Worm (Caenorhabditis elegans) whole organism, L4 larva: ENCODE results near the gene dmsr-16.

ENCODE experiments used
- aly-2 ChIP-seq: sonication (generic microtip); optimal IDR thresholded peaks from 2 replicates; lab custom pipeline; 2018; ENCODE audit warnings: missing biosample characterization, missing genetic modification characterization
- ces-1 ChIP-seq: fragments of 150-350 bp; sonication (generic microtip); optimal IDR thresholded peaks from 4 replicates; lab custom pipeline; 2014; ENCODE audit warnings: missing biosample characterization, missing genetic modification reagents, missing genetic modification characterization
- egl-43 ChIP-seq: fragments of 200-800 bp; sonication (Bioruptor generic); IDR thresholded peaks from 2 replicates; pipeline ENCODE4 v1.3.6; 2022; ENCODE audit warnings: missing genetic modification reagents, missing genetic modification characterization, missing compliant biosample characterization
- fos-1 ChIP-seq: fragments of 150-350 bp; optimal IDR thresholded peaks from 2 replicates; lab custom pipeline; 2014; ENCODE audit warnings: missing biosample characterization, missing genetic modification characterization
- lin-39 ChIP-seq: fragments of 150-350 bp; optimal IDR thresholded peaks from 2 replicates; lab custom pipeline; 2014; ENCODE audit warnings: missing biosample characterization, missing genetic modification reagents, missing genetic modification characterization
- madf-5 ChIP-seq, 2 experiments: fragments of 200-800 bp; sonication (Bioruptor generic); IDR thresholded peaks; 2 replicates each; pipeline ENCODE4 v1.3.6; 2022; ENCODE audit warnings: missing compliant biosample characterization in 2 of 2, missing genetic modification characterization in 2 of 2
- nhr-6 ChIP-seq: fragments of 150-350 bp; optimal IDR thresholded peaks from 2 replicates; lab custom pipeline; 2014; ENCODE audit warnings: missing biosample characterization, missing genetic modification characterization
- saeg-2 ChIP-seq: fragments of 200-800 bp; sonication (Bioruptor generic); IDR thresholded peaks from 2 replicates; pipeline ENCODE4 v1.3.6; 2022; ENCODE audit warnings: missing genetic modification reagents, missing genetic modification characterization, missing compliant biosample characterization
- sdz-12 ChIP-seq: fragments of 200-800 bp; sonication (Bioruptor generic); optimal IDR thresholded peaks from 2 replicates; lab custom pipeline; 2018; ENCODE audit warnings: mild to moderate bottlenecking, missing genetic modification characterization, missing compliant biosample characterization

DNA sequence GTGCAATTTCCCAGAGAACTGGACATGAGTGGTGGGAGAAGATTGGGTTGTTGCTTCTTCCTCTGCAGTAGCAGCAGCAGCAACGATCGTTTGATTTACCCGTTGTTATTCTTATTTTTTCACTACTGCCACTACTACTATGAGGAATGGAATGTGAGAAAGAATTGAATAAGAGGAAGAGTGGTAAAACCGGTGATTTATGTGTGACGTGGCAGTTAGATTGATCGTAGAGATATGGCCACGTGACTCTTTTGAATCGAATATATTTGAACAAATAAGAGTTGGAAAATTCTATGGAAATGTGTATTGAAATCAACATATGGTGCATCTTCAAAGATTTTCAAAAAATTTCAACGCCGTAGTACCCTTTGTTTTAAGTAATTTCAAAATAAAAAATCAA lies 12.6 kb downstream of the dmsr-16 start:
- TF ChIP-seq ces-1 (GFP tag; lab: Kevin White, UChicago) (no peak), sdz-12 (GFP tag; lab: Kevin White, UChicago) (no peak), fos-1 (tag; lab: Kevin White, UChicago) (no peak), egl-43 (GFP tag; lab: Robert Waterston, UW) (no peak), aly-2 (tag; lab: Kevin White, UChicago) (no peak), nhr-6 (tag; lab: Kevin White, UChicago) (no peak), lin-39 (tag; lab: Kevin White, UChicago) (no peak), saeg-2 (GFP tag; lab: Robert Waterston, UW) (no peak), madf-5 (GFP tag; IDR thresholded peaks at IDR 0.05; lab: Robert Waterston, UW) (no peak)
